Worm (Caenorhabditis elegans): ENCODE results near the gene nyn-1.
"Not testable (repeated sequence)": the region's sequence is repeated elsewhere in the genome, so short reads cannot be mapped to it uniquely, and the experiment has no call there.

DNA sequence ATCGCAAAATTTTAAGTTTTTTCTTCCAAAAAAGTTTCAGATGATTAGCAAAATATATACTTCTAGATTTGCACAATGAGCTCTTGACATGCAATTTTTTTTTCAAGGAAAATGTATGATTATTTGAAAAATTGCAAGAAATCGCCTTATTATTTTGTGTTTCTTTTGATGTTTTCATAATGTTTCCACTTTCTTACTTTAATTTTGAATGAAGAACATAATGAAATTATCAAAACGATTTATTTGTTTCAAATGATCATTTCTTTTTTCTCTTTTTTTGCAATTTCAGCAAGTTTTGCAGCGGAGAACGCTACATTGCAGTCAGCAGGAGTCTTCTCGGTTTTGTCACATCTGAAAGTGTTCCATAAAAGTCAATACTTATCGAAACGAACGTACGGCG, 34.8 kb downstream of the nyn-1 start, which contains the start of gene Y45F10C.6:
- TF ChIP-seq ztf-16 (tag; optimal IDR thresholded peaks at IDR 0.05); pha-4 (tag; optimal IDR thresholded peaks at IDR 0.05); ceh-31 (tag; optimal IDR thresholded peaks at IDR 0.05); unc-86 (tag; optimal IDR thresholded peaks at IDR 0.05); pat-9 (tag; optimal IDR thresholded peaks at IDR 0.05); nfya-1 (tag; optimal IDR thresholded peaks at IDR 0.05); unc-55 (GFP tag; optimal IDR thresholded peaks at IDR 0.05); ama-1 (optimal IDR thresholded peaks at IDR 0.05); ceh-9 (tag; optimal IDR thresholded peaks at IDR 0.05); nhr-232 (tag; optimal IDR thresholded peaks at IDR 0.05); pha-2 (tag; optimal IDR thresholded peaks at IDR 0.05); hlh-30 (tag; optimal IDR thresholded peaks at IDR 0.05; ENCODE audit: insufficient read depth); npax-4 (tag; optimal IDR thresholded peaks at IDR 0.05): not testable (repeated sequence)
